Fruit fly (Drosophila melanogaster) whole organism, prepupa: ENCODE data around the gene CG3713.

Experiments
- Blimp-1 ChIP-seq: fragments of 200-800 bp; sonication (Bioruptor generic); optimal IDR thresholded peaks from 3 replicates; lab custom pipeline; 2017; ENCODE audit warnings: missing biosample characterization, missing genetic modification characterization, mild to moderate bottlenecking, moderate library complexity, missing genetic modification reagents
- CG10631 ChIP-seq: fragments of 200-800 bp; sonication (Bioruptor generic); optimal IDR thresholded peaks from 2 replicates; lab custom pipeline; 2016; ENCODE audit warnings: missing biosample characterization, missing genetic modification characterization
- CG10669 ChIP-seq: fragments of 200-800 bp; sonication (Bioruptor generic); optimal IDR thresholded peaks from 3 replicates; lab custom pipeline; 2018; ENCODE audit warnings: missing biosample characterization, mild to moderate bottlenecking, missing genetic modification characterization, moderate library complexity
- CG11902 ChIP-seq: fragments of 200-800 bp; sonication (Bioruptor generic); optimal IDR thresholded peaks from 3 replicates; lab custom pipeline; 2016; ENCODE audit warnings: missing biosample characterization, missing genetic modification characterization
- CG16779 ChIP-seq: fragments of 200-800 bp; sonication (Bioruptor generic); optimal IDR thresholded peaks from 3 replicates; lab custom pipeline; 2017; ENCODE audit warnings: missing biosample characterization, mild to moderate bottlenecking, missing genetic modification characterization
- Eip75B ChIP-seq: fragments of 200-800 bp; sonication (Bioruptor generic); optimal IDR thresholded peaks from 3 replicates; lab custom pipeline; 2016; ENCODE audit warnings: missing biosample characterization, missing genetic modification characterization
- Hr4 ChIP-seq: fragments of 200-800 bp; sonication (Bioruptor generic); optimal IDR thresholded peaks from 3 replicates; lab custom pipeline; 2016; ENCODE audit warnings: missing biosample characterization, missing genetic modification characterization
- Smox ChIP-seq: fragments of 200-800 bp; sonication (Bioruptor generic); optimal IDR thresholded peaks from 3 replicates; lab custom pipeline; 2016; ENCODE audit warnings: missing biosample characterization, missing genetic modification characterization
- dac ChIP-seq: fragments of 200-800 bp; sonication (Bioruptor generic); optimal IDR thresholded peaks from 2 replicates; lab custom pipeline; 2017; ENCODE audit warnings: missing biosample characterization, mild to moderate bottlenecking, missing genetic modification characterization
- spab ChIP-seq: fragments of 200-800 bp; sonication (Bioruptor generic); optimal IDR thresholded peaks from 2 replicates; lab custom pipeline; 2017; ENCODE audit warnings: missing biosample characterization, mild to moderate bottlenecking, missing genetic modification characterization, missing genetic modification reagents
- ss ChIP-seq, 2 experiments: fragments of 200-800 bp; sonication (Bioruptor generic); optimal IDR thresholded peaks; 2 replicates in 1 of 2; 3 replicates in 1 of 2; lab custom pipeline; 2017 to 2018; ENCODE audit warnings: mild to moderate bottlenecking in 2 of 2, missing biosample characterization in 2 of 2, missing genetic modification characterization in 2 of 2, moderate library complexity in 1 of 2
- vri ChIP-seq: fragments of 200-800 bp; sonication (Bioruptor generic); optimal IDR thresholded peaks from 3 replicates; lab custom pipeline; 2016; ENCODE audit warnings: missing biosample characterization, mild to moderate bottlenecking, missing genetic modification characterization

Gene CG3713

DNA sequence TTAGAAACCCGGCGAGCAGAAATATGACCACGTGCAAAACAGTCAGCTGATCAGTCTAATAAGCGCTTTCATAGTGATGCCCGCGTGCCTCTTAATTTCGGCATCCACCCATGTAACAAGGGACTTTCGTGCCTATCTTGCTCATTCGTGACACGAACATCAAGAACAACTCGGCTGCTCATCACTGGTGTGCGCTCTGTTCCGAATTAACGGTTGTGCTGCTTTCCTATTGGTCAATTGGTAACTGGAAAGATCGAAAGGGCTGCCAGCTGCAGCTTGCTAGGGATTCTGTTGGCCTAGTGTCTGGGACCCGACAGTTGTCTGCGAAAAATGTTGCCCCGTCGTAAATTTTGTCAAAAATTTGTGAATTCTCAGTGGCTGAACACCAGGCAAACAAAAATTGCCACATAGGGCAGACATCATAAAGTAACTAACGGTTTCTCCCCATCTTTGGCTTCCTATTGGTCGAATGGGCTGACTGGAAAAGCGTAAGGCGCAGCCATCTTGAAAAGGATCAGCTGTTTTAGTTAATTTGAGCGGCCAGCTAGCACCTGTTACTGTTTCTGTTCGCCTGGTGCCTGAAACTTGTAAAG, 50.5 kb downstream of the CG3713 start (continued):
- TF ChIP-seq CG16779 (tag; lab: Kevin White, UChicago) (no peak), Eip75B (GFP tag; lab: Kevin White, UChicago) (peak; percentile 36), ss (GFP tag; optimal IDR thresholded peaks at IDR 0.05; lab: Kevin White, UChicago) (peak in 1 of 2 experiments; percentile 42), dac (GFP tag; lab: Kevin White, UChicago) (no peak), Hr4 (GFP tag; lab: Kevin White, UChicago) (no peak), CG10631 (no peak), Blimp-1 (GFP tag; lab: Kevin White, UChicago) (no peak), Smox (GFP tag; lab: Kevin White, UChicago) (peak; percentile 6), vri (peak; percentile 91), spab (no peak), CG11902 (GFP tag; lab: Kevin White, UChicago) (no peak), CG10669 (GFP tag; lab: Kevin White, UChicago) (no peak)
